Fruit fly (Drosophila melanogaster) whole organism, embryonic: ENCODE measurements around the gene CG31687.

ENCODE experiments used
- Atf-2 ChIP-seq: fragments of 200-800 bp; sonication (Bioruptor generic); optimal IDR thresholded peaks from 2 replicates; lab custom pipeline; 2016; ENCODE audit warnings: missing biosample characterization, missing genetic modification characterization
- Awh ChIP-seq: fragments of 200-800 bp; sonication (Bioruptor generic); IDR thresholded peaks from 2 replicates; pipeline ENCODE4, ENCODE4 v1.3.6; 2022; ENCODE audit warnings: missing biosample characterization, missing genetic modification characterization
- BEAF-32 ChIP-seq: fragments of 200-800 bp; sonication (Bioruptor generic); optimal IDR thresholded peaks from 3 replicates; lab custom pipeline; 2017; ENCODE audit warnings: missing biosample characterization, missing genetic modification characterization, mild to moderate bottlenecking, moderate library complexity, missing genetic modification reagents
- CG10654 ChIP-seq: fragments of 200-800 bp; sonication (Bioruptor generic); optimal IDR thresholded peaks from 2 replicates; lab custom pipeline; 2016; ENCODE audit warnings: missing biosample characterization, missing genetic modification characterization
- CG11085 ChIP-seq: fragments of 200-800 bp; sonication (Bioruptor generic); IDR thresholded peaks from 2 replicates; pipeline ENCODE4 v1.3.6; 2022; ENCODE audit warnings: missing biosample characterization, missing genetic modification characterization
- CG11093 ChIP-seq: fragments of 200-800 bp; sonication (Bioruptor generic); IDR thresholded peaks from 3 replicates; pipeline ENCODE4 v1.3.6; 2022; ENCODE audit warnings: missing biosample characterization, missing genetic modification characterization
- CG11247 ChIP-seq: fragments of 200-800 bp; sonication (Bioruptor generic); IDR thresholded peaks from 2 replicates; pipeline ENCODE4 v1.3.6; 2022; ENCODE audit warnings: missing biosample characterization, missing genetic modification characterization
- CG11398 ChIP-seq: fragments of 200-800 bp; sonication (Bioruptor generic); optimal IDR thresholded peaks from 2 replicates; lab custom pipeline; 2016; ENCODE audit warnings: missing biosample characterization, missing genetic modification characterization
- CG11695 ChIP-seq: fragments of 200-800 bp; sonication (Bioruptor generic); IDR thresholded peaks from 3 replicates; pipeline ENCODE4 v1.3.6; 2022; ENCODE audit warnings: missing biosample characterization, missing genetic modification characterization
- CG12219 ChIP-seq: fragments of 200-800 bp; sonication (Bioruptor generic); optimal IDR thresholded peaks from 3 replicates; lab custom pipeline; 2018; ENCODE audit warnings: missing biosample characterization, mild to moderate bottlenecking, missing genetic modification characterization
- CG12391 ChIP-seq: fragments of 200-800 bp; sonication (Bioruptor generic); optimal IDR thresholded peaks from 3 replicates; lab custom pipeline; 2018; ENCODE audit warnings: missing biosample characterization, mild to moderate bottlenecking, missing genetic modification characterization, moderate library complexity
- CG13123 ChIP-seq: fragments of 200-800 bp; sonication (Bioruptor generic); optimal IDR thresholded peaks from 2 replicates; lab custom pipeline; 2016; ENCODE audit warnings: missing biosample characterization, missing genetic modification characterization
- CG14441 ChIP-seq: fragments of 200-800 bp; sonication (Bioruptor generic); IDR thresholded peaks from 2 replicates; pipeline ENCODE4 v1.3.6; 2022; ENCODE audit warnings: missing biosample characterization, missing genetic modification characterization
- CG1603 ChIP-seq: fragments of 200-800 bp; sonication (Bioruptor generic); optimal IDR thresholded peaks from 2 replicates; lab custom pipeline; 2019; ENCODE audit warnings: missing biosample characterization, mild to moderate bottlenecking, missing genetic modification characterization, moderate library complexity
- CG18262 ChIP-seq: fragments of 200-800 bp; optimal IDR thresholded peaks from 3 replicates; lab custom pipeline; 2019; ENCODE audit warnings: missing biosample characterization, mild to moderate bottlenecking, missing genetic modification characterization, moderate library complexity
- CG2116 ChIP-seq: fragments of 200-800 bp; sonication (Bioruptor generic); optimal IDR thresholded peaks from 3 replicates; lab custom pipeline; 2018; ENCODE audit warnings: missing biosample characterization, mild to moderate bottlenecking, missing genetic modification characterization
- CG2712 ChIP-seq: fragments of 200-800 bp; optimal IDR thresholded peaks from 3 replicates; lab custom pipeline; 2019; ENCODE audit warnings: missing biosample characterization, mild to moderate bottlenecking, missing genetic modification characterization, moderate library complexity
- CG32772 ChIP-seq: fragments of 200-800 bp; sonication (Bioruptor generic); IDR thresholded peaks from 2 replicates; pipeline ENCODE4 v1.3.6; 2022; ENCODE audit warnings: missing biosample characterization, missing genetic modification characterization
- CG34422 ChIP-seq: fragments of 200-800 bp; sonication (Bioruptor generic); IDR thresholded peaks from 3 replicates; pipeline ENCODE4 v1.3.6; 2022; ENCODE audit warnings: missing biosample characterization, missing genetic modification characterization
- CG4617 ChIP-seq: fragments of 200-800 bp; sonication (Bioruptor generic); optimal IDR thresholded peaks from 3 replicates; lab custom pipeline; 2016; ENCODE audit warnings: missing biosample characterization, missing genetic modification characterization, borderline replicate concordance
- CG4730 ChIP-seq: fragments of 200-800 bp; sonication (Bioruptor generic); IDR thresholded peaks from 2 replicates; pipeline ENCODE4 v1.3.6; 2022; ENCODE audit warnings: missing biosample characterization, missing genetic modification characterization
- CG5180 ChIP-seq: fragments of 200-800 bp; sonication (Bioruptor generic); optimal IDR thresholded peaks from 3 replicates; lab custom pipeline; 2017; ENCODE audit warnings: missing biosample characterization, missing genetic modification characterization, mild to moderate bottlenecking, moderate library complexity, missing genetic modification reagents
- CG7271 ChIP-seq: fragments of 200-800 bp; sonication (Bioruptor generic); optimal IDR thresholded peaks from 2 replicates; lab custom pipeline; 2018; ENCODE audit warnings: missing biosample characterization, mild to moderate bottlenecking, missing genetic modification characterization, moderate library complexity
- CG7556 ChIP-seq: fragments of 200-800 bp; sonication (Bioruptor generic); optimal IDR thresholded peaks from 2 replicates; lab custom pipeline; 2017; ENCODE audit warnings: missing biosample characterization, mild to moderate bottlenecking, missing genetic modification characterization
- CG7963 ChIP-seq: fragments of 200-800 bp; sonication (Bioruptor generic); IDR thresholded peaks from 3 replicates; pipeline ENCODE4 v1.3.6; 2022; ENCODE audit warnings: missing biosample characterization, missing genetic modification characterization; ENCODE audit not compliant: partially characterized antibody
- CG8359 ChIP-seq: fragments of 200-800 bp; sonication (Bioruptor generic); optimal IDR thresholded peaks from 2 replicates; lab custom pipeline; 2017; ENCODE audit warnings: missing biosample characterization, mild to moderate bottlenecking, missing genetic modification characterization, borderline replicate concordance
- CTCF ChIP-seq: fragments of 200-800 bp; sonication (Bioruptor generic); optimal IDR thresholded peaks from 2 replicates; lab custom pipeline; 2017; ENCODE audit warnings: missing biosample characterization, mild to moderate bottlenecking, missing genetic modification characterization, moderate library complexity
- Dbx ChIP-seq: fragments of 200-800 bp; sonication (Bioruptor generic); IDR thresholded peaks from 3 replicates; pipeline ENCODE4 v1.3.6; 2022; ENCODE audit warnings: missing biosample characterization, missing genetic modification characterization
- Fer2 ChIP-seq: fragments of 200-800 bp; sonication (Bioruptor generic); optimal IDR thresholded peaks from 2 replicates; lab custom pipeline; 2018; ENCODE audit warnings: missing biosample characterization, mild to moderate bottlenecking, missing genetic modification characterization, moderate library complexity
- H2.0 ChIP-seq: fragments of 200-800 bp; sonication (Bioruptor generic); IDR thresholded peaks from 2 replicates; pipeline ENCODE4 v1.3.6; 2022; ENCODE audit warnings: missing biosample characterization, missing genetic modification characterization
- Kr ChIP-seq: fragments of 200-800 bp; sonication (Bioruptor generic); optimal IDR thresholded peaks from 2 replicates; lab custom pipeline; 2017; ENCODE audit warnings: missing biosample characterization, mild to moderate bottlenecking, missing genetic modification characterization
- Ptx1 ChIP-seq: fragments of 200-800 bp; sonication (Bioruptor generic); IDR thresholded peaks from 2 replicates; pipeline ENCODE4 v1.3.6; 2022; ENCODE audit warnings: missing biosample characterization, missing genetic modification characterization
- Side ChIP-seq: fragments of 200-800 bp; sonication (Bioruptor generic); optimal IDR thresholded peaks from 2 replicates; lab custom pipeline; 2016; ENCODE audit warnings: missing biosample characterization, missing genetic modification characterization
- Spps ChIP-seq: fragments of 200-800 bp; sonication (Bioruptor generic); optimal IDR thresholded peaks from 2 replicates; lab custom pipeline; 2018; ENCODE audit warnings: missing biosample characterization, mild to moderate bottlenecking, missing genetic modification characterization
- Sry-δ ChIP-seq: fragments of 200-800 bp; sonication (Bioruptor generic); optimal IDR thresholded peaks from 2 replicates; lab custom pipeline; 2016; ENCODE audit warnings: missing biosample characterization, missing genetic modification characterization
- amos ChIP-seq: fragments of 200-800 bp; sonication (Bioruptor generic); IDR thresholded peaks from 2 replicates; pipeline ENCODE4 v1.3.6; 2022; ENCODE audit warnings: missing biosample characterization, missing genetic modification characterization; ENCODE audit not compliant: partially characterized antibody
- bab2 ChIP-seq: fragments of 200-800 bp; sonication (Bioruptor generic); optimal IDR thresholded peaks from 2 replicates; lab custom pipeline; 2016; ENCODE audit warnings: missing biosample characterization, missing genetic modification characterization
- dmrt99B ChIP-seq: fragments of 200-800 bp; sonication (Bioruptor generic); optimal IDR thresholded peaks from 2 replicates; lab custom pipeline; 2018; ENCODE audit warnings: missing biosample characterization, mild to moderate bottlenecking, missing genetic modification characterization, moderate library complexity
- fu2 ChIP-seq: fragments of 200-800 bp; sonication (Bioruptor generic); optimal IDR thresholded peaks from 2 replicates; lab custom pipeline; 2016; ENCODE audit warnings: missing biosample characterization, missing genetic modification characterization
- lola ChIP-seq, 3 experiments: fragments of >200 bp in 2 of 3; fragments of 200-800 bp in 1 of 3; sonication (Bioruptor generic) in 1 of 3; optimal IDR thresholded peaks; 2 replicates each; lab custom pipeline; 2017 to 2019; ENCODE audit warnings: missing biosample characterization in 3 of 3, missing genetic modification characterization in 3 of 3, mild to moderate bottlenecking in 1 of 3, moderate library complexity in 1 of 3
- pan ChIP-seq, 4 experiments: fragments of >200 bp in 3 of 4; fragments of 200-800 bp in 1 of 4; sonication (Bioruptor generic) in 1 of 4; optimal IDR thresholded peaks in 3 of 4; IDR thresholded peaks in 1 of 4; 2 replicates each; pipeline versions ENCODE4 v1.3.6 to Lab custom; 2017 to 2022; ENCODE audit warnings: missing biosample characterization in 2 of 4, missing genetic modification characterization in 2 of 4, mixed read lengths in 1 of 4
- phol ChIP-seq: fragments of 200-800 bp; sonication (Bioruptor generic); optimal IDR thresholded peaks from 3 replicates; lab custom pipeline; 2018; ENCODE audit warnings: missing biosample characterization, mild to moderate bottlenecking, missing genetic modification characterization, moderate library complexity
- pros ChIP-seq: fragments of 200-800 bp; sonication (Bioruptor generic); optimal IDR thresholded peaks from 3 replicates; lab custom pipeline; 2019; ENCODE audit warnings: missing biosample characterization, mild to moderate bottlenecking, missing genetic modification characterization, moderate library complexity
- ranshi ChIP-seq: fragments of 200-800 bp; sonication (Bioruptor generic); IDR thresholded peaks from 2 replicates; pipeline ENCODE4 v1.3.6; 2022; ENCODE audit warnings: missing biosample characterization, missing genetic modification characterization
- sc ChIP-seq, 3 experiments: fragments of >200 bp in 2 of 3; fragments of 200-800 bp in 1 of 3; sonication (Bioruptor generic) in 1 of 3; optimal IDR thresholded peaks; 2 replicates in 2 of 3; 3 replicates in 1 of 3; lab custom pipeline; 2017; ENCODE audit warnings: mild to moderate bottlenecking in 1 of 3, missing biosample characterization in 1 of 3, missing genetic modification characterization in 1 of 3, missing genetic modification reagents in 1 of 3
- sqz ChIP-seq: fragments of 200-800 bp; sonication (Bioruptor generic); optimal IDR thresholded peaks from 3 replicates; lab custom pipeline; 2018; ENCODE audit warnings: missing biosample characterization, mild to moderate bottlenecking, missing genetic modification characterization
- ssp ChIP-seq: fragments of 200-800 bp; sonication (Bioruptor generic); IDR thresholded peaks from 2 replicates; pipeline ENCODE4 v1.3.6; 2022; ENCODE audit warnings: missing biosample characterization, missing genetic modification characterization
- zfh2 ChIP-seq: fragments of 200-800 bp; sonication (Bioruptor generic); optimal IDR thresholded peaks from 2 replicates; lab custom pipeline; 2016; ENCODE audit warnings: missing biosample characterization, missing genetic modification characterization

Gene CG31687

dm6 chr2L:20494423-20495052, 44.5 kb downstream of the CG31687 start, which contains the start of gene CG34007 (continued):
- TF ChIP-seq Awh (peak; percentile 68), CG34422 (GFP tag; lab: Robert Waterston, UW) (peak; percentile 72; the same call in 2 of the 3 replicates), bab2 (GFP tag; lab: Kevin White, UChicago) (no peak), Kr (GFP tag; lab: Kevin White, UChicago) (peak; percentile 34), Atf-2 (GFP tag; lab: Kevin White, UChicago) (no peak), lola (GFP tag; optimal IDR thresholded peaks at IDR 0.05; lab: Kevin White, UChicago) (peak in 1 of 3 experiments; percentile 98), CG11247 (GFP tag; lab: Robert Waterston, UW) (peak; percentile 38; the same call in 1 of the 2 replicates), CG2712 (peak; percentile 96), pan (optimal IDR thresholded peaks at IDR 0.05; lab: Kevin White, UChicago) (no peak), pan (GFP tag; optimal IDR thresholded peaks at IDR 0.05 in 1 of 2, IDR thresholded peaks at IDR 0.05 in 1 of 2) (peak in 1 of 2 experiments; percentile 72), CTCF (GFP tag; lab: Kevin White, UChicago) (peak; percentile 69), CG4730 (GFP tag; lab: Robert Waterston, UW) (peak; percentile 38; the same call in 1 of the 2 replicates), BEAF-32 (GFP tag; lab: Kevin White, UChicago) (no peak), CG7556 (GFP tag; lab: Kevin White, UChicago) (peak; percentile 90), CG11695 (GFP tag; lab: Robert Waterston, UW) (no peak; the same call in 1 of the 3 replicates), CG18262 (tag; lab: Kevin White, UChicago) (peak; percentile 96), Sry-δ (GFP tag; lab: Kevin White, UChicago) (no peak), ranshi (GFP tag; lab: Robert Waterston, UW) (peak; percentile 81), zfh2 (GFP tag; lab: Kevin White, UChicago) (no peak), CG7271 (tag; lab: Kevin White, UChicago) (peak; percentile 54), pros (GFP tag; lab: Kevin White, UChicago) (peak; percentile 73), CG7963 (no peak), CG32772 (peak; percentile 75), CG8359 (GFP tag; lab: Kevin White, UChicago) (peak; percentile 50), dmrt99B (tag; lab: Kevin White, UChicago) (peak; percentile 89), Side (no peak), Ptx1 (GFP tag; lab: Robert Waterston, UW) (peak; percentile 87), CG2116 (peak; percentile 28), ssp (peak; percentile 75), phol (tag; lab: Kevin White, UChicago) (peak; percentile 90), CG14441 (GFP tag; lab: Robert Waterston, UW) (0 out of 2 replicates have a peak, but pooled peaks have one; percentile 11), CG11398 (no peak), CG11093 (GFP tag; lab: Robert Waterston, UW) (peak; percentile 48; the same call in 1 of the 3 replicates), Fer2 (peak; percentile 9), CG13123 (GFP tag; lab: Kevin White, UChicago) (peak; percentile 47), sc (optimal IDR thresholded peaks at IDR 0.05; lab: Kevin White, UChicago) (no peak), sc (GFP tag; optimal IDR thresholded peaks at IDR 0.05; lab: Kevin White, UChicago) (peak; percentile 86), CG12219 (GFP tag; lab: Kevin White, UChicago) (peak; percentile 36), sqz (GFP tag; lab: Kevin White, UChicago) (peak; percentile 49), CG11085 (GFP tag; lab: Robert Waterston, UW) (no peak), amos (GFP tag; lab: Robert Waterston, UW) (no peak), CG1603 (tag; lab: Kevin White, UChicago) (peak; percentile 34), H2.0 (GFP tag; lab: Robert Waterston, UW) (0 out of 2 replicates have a peak, but pooled peaks have one; percentile 39), CG5180 (GFP tag; lab: Kevin White, UChicago) (peak; percentile 22), CG4617 (no peak), Dbx (GFP tag; lab: Robert Waterston, UW) (no peak), CG12391 (tag; lab: Kevin White, UChicago) (peak; percentile 94), fu2 (no peak), CG10654 (GFP tag; lab: Kevin White, UChicago) (peak; percentile 43), Spps (peak; percentile 84)
